Fruit fly (Drosophila melanogaster) whole organism, prepupa: ENCODE results near the gene Polr2C.

ENCODE experiments used
- Blimp-1 ChIP-seq: fragments of 200-800 bp; sonication (Bioruptor generic); optimal IDR thresholded peaks from 3 replicates; lab custom pipeline; 2017; ENCODE audit warnings: missing biosample characterization, missing genetic modification characterization, mild to moderate bottlenecking, moderate library complexity, missing genetic modification reagents
- CG10631 ChIP-seq: fragments of 200-800 bp; sonication (Bioruptor generic); optimal IDR thresholded peaks from 2 replicates; lab custom pipeline; 2016; ENCODE audit warnings: missing biosample characterization, missing genetic modification characterization
- CG10669 ChIP-seq: fragments of 200-800 bp; sonication (Bioruptor generic); optimal IDR thresholded peaks from 3 replicates; lab custom pipeline; 2018; ENCODE audit warnings: missing biosample characterization, mild to moderate bottlenecking, missing genetic modification characterization, moderate library complexity
- CG11294 ChIP-seq: fragments of 200-800 bp; sonication (Bioruptor generic); IDR thresholded peaks from 2 replicates; pipeline ENCODE4 v1.3.6; 2022; ENCODE audit warnings: missing biosample characterization, missing genetic modification characterization
- CG11762 ChIP-seq: fragments of 200-800 bp; sonication (Bioruptor generic); optimal IDR thresholded peaks from 3 replicates; lab custom pipeline; 2016; ENCODE audit warnings: missing biosample characterization, missing genetic modification characterization; ENCODE audit not compliant: insufficient read depth
- CG11902 ChIP-seq: fragments of 200-800 bp; sonication (Bioruptor generic); optimal IDR thresholded peaks from 3 replicates; lab custom pipeline; 2016; ENCODE audit warnings: missing biosample characterization, missing genetic modification characterization
- CG15336 ChIP-seq: fragments of 200-800 bp; sonication (Bioruptor generic); IDR thresholded peaks from 2 replicates; pipeline ENCODE4 v1.3.6; 2022; ENCODE audit warnings: missing biosample characterization, missing genetic modification characterization
- CG1621 ChIP-seq: fragments of 200-800 bp; sonication (Bioruptor generic); optimal IDR thresholded peaks from 3 replicates; lab custom pipeline; 2018; ENCODE audit warnings: missing biosample characterization, mild to moderate bottlenecking, missing genetic modification characterization
- CG3032 ChIP-seq: fragments of 200-800 bp; optimal IDR thresholded peaks from 2 replicates; lab custom pipeline; 2019; ENCODE audit warnings: missing biosample characterization, mild to moderate bottlenecking, missing genetic modification characterization, moderate library complexity
- CG32006 ChIP-seq: fragments of 200-800 bp; sonication (Bioruptor generic); optimal IDR thresholded peaks from 3 replicates; lab custom pipeline; 2017; ENCODE audit warnings: missing biosample characterization, mild to moderate bottlenecking, missing genetic modification characterization
- CG34406 ChIP-seq: fragments of 200-800 bp; sonication (Bioruptor generic); optimal IDR thresholded peaks from 3 replicates; lab custom pipeline; 2016; ENCODE audit warnings: missing biosample characterization, missing genetic modification characterization
- CG3919 ChIP-seq: fragments of 200-800 bp; sonication (Bioruptor generic); optimal IDR thresholded peaks from 3 replicates; lab custom pipeline; 2016; ENCODE audit warnings: missing biosample characterization, missing genetic modification characterization
- CG4318 ChIP-seq: fragments of 200-800 bp; sonication (Bioruptor generic); optimal IDR thresholded peaks from 3 replicates; lab custom pipeline; 2017; ENCODE audit warnings: missing biosample characterization, mild to moderate bottlenecking, missing genetic modification characterization
- CG6163 ChIP-seq: fragments of 200-800 bp; sonication (Bioruptor generic); IDR thresholded peaks from 3 replicates; pipeline ENCODE4 v1.3.6; 2022; ENCODE audit warnings: missing biosample characterization, missing genetic modification characterization
- CG6276 ChIP-seq: fragments of 200-800 bp; sonication (Bioruptor generic); optimal IDR thresholded peaks from 2 replicates; lab custom pipeline; 2017; ENCODE audit warnings: missing biosample characterization, mild to moderate bottlenecking, missing genetic modification characterization
- CG6792 ChIP-seq: fragments of 200-800 bp; sonication (Bioruptor generic); optimal IDR thresholded peaks from 3 replicates; lab custom pipeline; 2016; ENCODE audit warnings: missing biosample characterization, missing genetic modification characterization
- CG6854 ChIP-seq: fragments of 200-800 bp; sonication (Bioruptor generic); optimal IDR thresholded peaks from 2 replicates; lab custom pipeline; 2017; ENCODE audit warnings: missing biosample characterization, mild to moderate bottlenecking, missing genetic modification characterization
- CG7368 ChIP-seq: fragments of 200-800 bp; sonication (Bioruptor generic); optimal IDR thresholded peaks from 3 replicates; lab custom pipeline; 2016; ENCODE audit warnings: missing biosample characterization, missing genetic modification characterization
- CG8319 ChIP-seq: fragments of 200-800 bp; sonication (Bioruptor generic); optimal IDR thresholded peaks from 3 replicates; lab custom pipeline; 2016; ENCODE audit warnings: missing biosample characterization, missing genetic modification characterization
- CG8632 ChIP-seq: fragments of 200-800 bp; sonication (Bioruptor generic); optimal IDR thresholded peaks from 3 replicates; lab custom pipeline; 2016; ENCODE audit warnings: missing biosample characterization, missing genetic modification characterization
- CG9139 ChIP-seq: fragments of 200-800 bp; sonication (Bioruptor generic); optimal IDR thresholded peaks from 3 replicates; lab custom pipeline; 2017; ENCODE audit warnings: missing biosample characterization, mild to moderate bottlenecking, missing genetic modification characterization
- Eip75B ChIP-seq: fragments of 200-800 bp; sonication (Bioruptor generic); optimal IDR thresholded peaks from 3 replicates; lab custom pipeline; 2016; ENCODE audit warnings: missing biosample characterization, missing genetic modification characterization
- Eip78C ChIP-seq: fragments of 200-800 bp; sonication (Bioruptor generic); peaks from one replicate; lab custom pipeline; 2016; ENCODE audit warnings: missing biosample characterization, missing genetic modification characterization
- Eip93F ChIP-seq: fragments of 200-800 bp; sonication (Bioruptor generic); optimal IDR thresholded peaks from 2 replicates; lab custom pipeline; 2016; ENCODE audit warnings: missing biosample characterization, mild to moderate bottlenecking, missing genetic modification characterization
- Ets21C ChIP-seq: fragments of 200-800 bp; sonication (Bioruptor generic); optimal IDR thresholded peaks from 3 replicates; lab custom pipeline; 2016; ENCODE audit warnings: missing biosample characterization, missing genetic modification characterization
- Ets96B ChIP-seq: fragments of 200-800 bp; optimal IDR thresholded peaks from 2 replicates; lab custom pipeline; 2019; ENCODE audit warnings: missing biosample characterization, mild to moderate bottlenecking, missing genetic modification characterization, moderate library complexity
- Gug ChIP-seq: fragments of 200-800 bp; sonication (Bioruptor generic); IDR thresholded peaks from 2 replicates; pipeline ENCODE4 v1.3.6; 2022; ENCODE audit warnings: missing biosample characterization, missing genetic modification characterization
- Hr38 ChIP-seq: sonication (Bioruptor generic); optimal IDR thresholded peaks from 2 replicates; lab custom pipeline; 2016; ENCODE audit warnings: missing biosample characterization, missing genetic modification characterization
- Hr39 ChIP-seq: fragments of 200-800 bp; sonication (Bioruptor generic); optimal IDR thresholded peaks from 2 replicates; lab custom pipeline; 2016; ENCODE audit warnings: missing biosample characterization, missing genetic modification characterization
- Hr4 ChIP-seq: fragments of 200-800 bp; sonication (Bioruptor generic); optimal IDR thresholded peaks from 3 replicates; lab custom pipeline; 2016; ENCODE audit warnings: missing biosample characterization, missing genetic modification characterization
- Lpt ChIP-seq: fragments of 200-800 bp; sonication (Bioruptor generic); optimal IDR thresholded peaks from 3 replicates; lab custom pipeline; 2016; ENCODE audit warnings: missing biosample characterization, missing genetic modification characterization
- Met ChIP-seq: fragments of 200-800 bp; sonication (Bioruptor generic); optimal IDR thresholded peaks from 3 replicates; lab custom pipeline; 2016; ENCODE audit warnings: missing biosample characterization, missing genetic modification characterization
- OdsH ChIP-seq: fragments of 200-800 bp; sonication (Bioruptor generic); optimal IDR thresholded peaks from 3 replicates; lab custom pipeline; 2016; ENCODE audit warnings: missing biosample characterization, missing genetic modification characterization
- Smox ChIP-seq: fragments of 200-800 bp; sonication (Bioruptor generic); optimal IDR thresholded peaks from 3 replicates; lab custom pipeline; 2016; ENCODE audit warnings: missing biosample characterization, missing genetic modification characterization
- Sox102F ChIP-seq: fragments of 200-800 bp; sonication (Bioruptor generic); optimal IDR thresholded peaks from 2 replicates; lab custom pipeline; 2016; ENCODE audit warnings: missing biosample characterization, mild to moderate bottlenecking, missing genetic modification characterization
- Sox14 ChIP-seq: fragments of 200-800 bp; sonication (Bioruptor generic); optimal IDR thresholded peaks from 3 replicates; lab custom pipeline; 2016; ENCODE audit warnings: missing biosample characterization, missing genetic modification characterization
- Sox15 ChIP-seq: fragments of 200-800 bp; sonication (Bioruptor generic); optimal IDR thresholded peaks from 3 replicates; lab custom pipeline; 2016; ENCODE audit warnings: missing biosample characterization, missing genetic modification characterization
- achi ChIP-seq: fragments of 200-800 bp; sonication (Bioruptor generic); optimal IDR thresholded peaks from 3 replicates; lab custom pipeline; 2016; ENCODE audit warnings: missing biosample characterization, missing genetic modification characterization
- acj6 ChIP-seq: fragments of 200-800 bp; sonication (Bioruptor generic); optimal IDR thresholded peaks from 3 replicates; lab custom pipeline; 2016; ENCODE audit warnings: missing biosample characterization, missing genetic modification characterization
- cyc ChIP-seq: fragments of 200-800 bp; sonication (Bioruptor generic); optimal IDR thresholded peaks from 3 replicates; lab custom pipeline; 2016; ENCODE audit warnings: missing biosample characterization, missing genetic modification characterization
- dac ChIP-seq: fragments of 200-800 bp; sonication (Bioruptor generic); optimal IDR thresholded peaks from 2 replicates; lab custom pipeline; 2017; ENCODE audit warnings: missing biosample characterization, mild to moderate bottlenecking, missing genetic modification characterization
- dsx ChIP-seq: fragments of 200-800 bp; optimal IDR thresholded peaks from 3 replicates; lab custom pipeline; 2019; ENCODE audit warnings: missing biosample characterization, mild to moderate bottlenecking, missing genetic modification characterization, moderate library complexity; ENCODE audit not compliant: poor library complexity, severe bottlenecking
- esn ChIP-seq: fragments of 200-800 bp; sonication (Bioruptor generic); optimal IDR thresholded peaks from 2 replicates; lab custom pipeline; 2016; ENCODE audit warnings: missing biosample characterization, mild to moderate bottlenecking, missing genetic modification characterization, moderate library complexity
- fd59A ChIP-seq: fragments of 200-800 bp; sonication (Bioruptor generic); optimal IDR thresholded peaks from 2 replicates; lab custom pipeline; 2017; ENCODE audit warnings: missing biosample characterization, mild to moderate bottlenecking, missing genetic modification characterization, missing genetic modification reagents
- fkh ChIP-seq: fragments of 200-800 bp; sonication (Bioruptor generic); optimal IDR thresholded peaks from 3 replicates; lab custom pipeline; 2017; ENCODE audit warnings: missing biosample characterization, mild to moderate bottlenecking, missing genetic modification characterization, moderate library complexity
- lz ChIP-seq: fragments of 200-800 bp; sonication (Bioruptor generic); optimal IDR thresholded peaks from 3 replicates; lab custom pipeline; 2016; ENCODE audit warnings: missing biosample characterization, missing genetic modification characterization
- pdm3 ChIP-seq: fragments of 200-800 bp; sonication (Bioruptor generic); optimal IDR thresholded peaks from 3 replicates; lab custom pipeline; 2016; ENCODE audit warnings: missing biosample characterization, missing genetic modification characterization
- salr ChIP-seq, 2 experiments: fragments of 200-800 bp; sonication (Bioruptor generic); optimal IDR thresholded peaks; 3 replicates each; lab custom pipeline; 2016 to 2018; ENCODE audit warnings: missing biosample characterization in 2 of 2, missing genetic modification characterization in 2 of 2, mild to moderate bottlenecking in 1 of 2
- spab ChIP-seq: fragments of 200-800 bp; sonication (Bioruptor generic); optimal IDR thresholded peaks from 2 replicates; lab custom pipeline; 2017; ENCODE audit warnings: missing biosample characterization, mild to moderate bottlenecking, missing genetic modification characterization, missing genetic modification reagents
- ss ChIP-seq, 2 experiments: fragments of 200-800 bp; sonication (Bioruptor generic); optimal IDR thresholded peaks; 2 replicates in 1 of 2; 3 replicates in 1 of 2; lab custom pipeline; 2017 to 2018; ENCODE audit warnings: mild to moderate bottlenecking in 2 of 2, missing biosample characterization in 2 of 2, missing genetic modification characterization in 2 of 2, moderate library complexity in 1 of 2
- svp ChIP-seq: fragments of 200-800 bp; sonication (Bioruptor generic); peaks from one replicate; lab custom pipeline; 2016; ENCODE audit warnings: missing biosample characterization, missing genetic modification characterization
- topi ChIP-seq: fragments of 200-800 bp; sonication (Bioruptor generic); optimal IDR thresholded peaks from 3 replicates; lab custom pipeline; 2016; ENCODE audit warnings: missing biosample characterization, missing genetic modification characterization

The Polr2C gene

DNA sequence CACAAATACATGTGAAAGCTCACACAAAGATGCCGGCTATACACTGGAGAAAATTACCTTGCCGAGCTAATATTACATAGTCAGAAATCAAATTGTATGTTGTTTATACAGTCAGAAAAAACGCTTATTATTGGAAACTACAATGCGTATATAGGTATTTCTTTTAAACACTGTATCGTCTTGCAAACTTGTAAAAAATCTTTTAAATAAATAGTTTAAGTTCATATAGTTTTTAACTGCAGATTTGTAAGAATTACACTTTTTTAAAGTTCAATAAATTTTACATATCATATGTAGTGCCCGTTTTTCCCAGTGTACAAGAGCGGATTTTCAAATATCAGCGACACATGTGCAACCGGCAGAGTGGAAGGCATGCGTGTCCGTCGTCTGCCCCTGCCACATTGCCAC lies 6.6 kb downstream of the Polr2C start:
- peak; percentile 61 for TF ChIP-seq CG6854
- TF ChIP-seq Lpt (GFP tag; lab: Kevin White, UChicago): peak; percentile 93
- TF ChIP-seq CG34406 (GFP tag; lab: Kevin White, UChicago): peak; percentile 90
- TF ChIP-seq CG8319 (GFP tag; lab: Kevin White, UChicago): peak; percentile 77
- TF ChIP-seq Ets21C (GFP tag; lab: Kevin White, UChicago): peak; percentile 88
- peak; percentile 90 for TF ChIP-seq CG4318 (GFP tag; lab: Kevin White, UChicago)
- TF ChIP-seq pdm3 (GFP tag; lab: Kevin White, UChicago): peak; percentile 91
- peak; percentile 91 for TF ChIP-seq achi (GFP tag; lab: Kevin White, UChicago)
- TF ChIP-seq CG6276 (GFP tag; lab: Kevin White, UChicago): peak; percentile 88
- peak; percentile 97 for TF ChIP-seq esn (GFP tag; lab: Kevin White, UChicago)
- peak; percentile 94 for TF ChIP-seq lz
- TF ChIP-seq CG6163: peak; percentile 86; the same call in 2 of the 3 replicates
- peak; percentile 77 for TF ChIP-seq spab (GFP tag; lab: Kevin White, UChicago)
- TF ChIP-seq Gug (GFP tag; lab: Robert Waterston, UW): peak; percentile 80
- TF ChIP-seq Hr38 (GFP tag; lab: Kevin White, UChicago): no peak
- peak; percentile 82 for TF ChIP-seq CG10669 (GFP tag; lab: Kevin White, UChicago)
- peak; percentile 15 to 92 for TF ChIP-seq salr (GFP tag; optimal IDR thresholded peaks at IDR 0.05; lab: Kevin White, UChicago)
- peak; percentile 87 for TF ChIP-seq CG11294 (GFP tag; lab: Robert Waterston, UW)
- peak; percentile 88 for TF ChIP-seq CG11762 (GFP tag; lab: Kevin White, UChicago)
- peak; percentile 92 for TF ChIP-seq CG3919 (GFP tag; lab: Kevin White, UChicago)
- peak; percentile 84 for TF ChIP-seq CG3032 (tag; lab: Kevin White, UChicago)
- peak; percentile 74 for TF ChIP-seq Eip93F (GFP tag; lab: Kevin White, UChicago)
- peak; percentile 72 for TF ChIP-seq CG7368 (GFP tag; lab: Kevin White, UChicago)
- peak; percentile 94 for TF ChIP-seq Hr39
- TF ChIP-seq CG6792 (GFP tag; lab: Kevin White, UChicago): peak; percentile 89
- TF ChIP-seq dac (GFP tag; lab: Kevin White, UChicago): peak; percentile 75
- peak; percentile 91 for TF ChIP-seq Sox102F (GFP tag; lab: Kevin White, UChicago)
- TF ChIP-seq svp (GFP tag; lab: Kevin White, UChicago): peak; percentile 93
- TF ChIP-seq Smox (GFP tag; lab: Kevin White, UChicago): peak; percentile 93
- peak; percentile 93 for TF ChIP-seq Sox14 (GFP tag; lab: Kevin White, UChicago)
- TF ChIP-seq Blimp-1: peak; percentile 79
- peak; percentile 92 for TF ChIP-seq acj6
- TF ChIP-seq Hr4: peak; percentile 95
- TF ChIP-seq Sox15 (GFP tag; lab: Kevin White, UChicago): peak; percentile 82
- peak; percentile 98 for TF ChIP-seq Eip78C (GFP tag; lab: Kevin White, UChicago)
- peak; percentile 88 for TF ChIP-seq CG10631 (GFP tag; lab: Kevin White, UChicago)
- peak; percentile 91 for TF ChIP-seq cyc (GFP tag; lab: Kevin White, UChicago)
- peak; percentile 92 for TF ChIP-seq Eip75B (GFP tag; lab: Kevin White, UChicago)
- TF ChIP-seq fkh: no peak
- TF ChIP-seq fd59A (GFP tag; lab: Kevin White, UChicago): peak; percentile 76
- peak; percentile 77 for TF ChIP-seq CG11902 (GFP tag; lab: Kevin White, UChicago)
- peak; percentile 82 for TF ChIP-seq Ets96B
- TF ChIP-seq topi (GFP tag; lab: Kevin White, UChicago): peak; percentile 95
- TF ChIP-seq CG32006 (GFP tag; lab: Kevin White, UChicago): peak; percentile 95
- TF ChIP-seq dsx: peak; percentile 82
- TF ChIP-seq CG1621 (tag; lab: Kevin White, UChicago): peak; percentile 71
- peak; percentile 96 for TF ChIP-seq Met (GFP tag; lab: Kevin White, UChicago)
- TF ChIP-seq CG8632: peak; percentile 91
- TF ChIP-seq CG9139: no peak
- TF ChIP-seq CG15336 (GFP tag; lab: Robert Waterston, UW): peak; percentile 94
- peak; percentile 93 for TF ChIP-seq OdsH (GFP tag; lab: Kevin White, UChicago)
- peak in 1 of 2 experiments; percentile 79 for TF ChIP-seq ss (GFP tag; optimal IDR thresholded peaks at IDR 0.05; lab: Kevin White, UChicago)
